Fruit fly (Drosophila melanogaster): ENCODE results near the gene orb2.

The orb2 gene

DNA sequence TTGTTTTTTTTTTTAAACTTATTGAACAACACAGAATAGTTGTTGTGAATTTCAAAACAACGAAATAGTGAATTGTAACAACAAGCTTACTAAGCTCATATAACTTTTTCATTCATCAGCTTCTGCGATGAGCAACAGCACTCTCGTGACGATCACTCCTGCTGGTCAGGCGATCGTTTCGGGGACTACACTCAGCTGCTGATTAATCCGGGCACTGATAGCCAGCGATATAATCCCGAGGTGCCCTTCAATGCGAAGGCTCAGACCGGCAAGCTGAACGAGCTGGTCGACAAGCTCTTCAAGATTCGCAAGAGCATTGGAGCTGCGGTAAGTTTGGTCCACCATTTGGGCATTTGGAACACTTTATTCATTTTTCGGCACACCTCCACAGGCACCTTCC, 65.7 kb downstream of the orb2 start, which contains the start of gene CG43169:
TSS of gene CG43169 (minus strand) at position 101 of the 400 bp plus-strand sequence.
- TF ChIP-seq OdsH (GFP tag; optimal IDR thresholded peaks at IDR 0.05) (no peak), CG10631 (GFP tag; optimal IDR thresholded peaks at IDR 0.05) (no peak), Gug (GFP tag; IDR thresholded peaks at IDR 0.05) (no peak), esn (GFP tag; optimal IDR thresholded peaks at IDR 0.05) (no peak), Sox14 (GFP tag; optimal IDR thresholded peaks at IDR 0.05) (no peak), Ets21C (GFP tag; optimal IDR thresholded peaks at IDR 0.05) (no peak), lz (GFP tag; optimal IDR thresholded peaks at IDR 0.05) (no peak)

All from whole organism, prepupa.